Fruit fly (Drosophila melanogaster): Measurements from ENCODE around the gene Tat.

DNA sequence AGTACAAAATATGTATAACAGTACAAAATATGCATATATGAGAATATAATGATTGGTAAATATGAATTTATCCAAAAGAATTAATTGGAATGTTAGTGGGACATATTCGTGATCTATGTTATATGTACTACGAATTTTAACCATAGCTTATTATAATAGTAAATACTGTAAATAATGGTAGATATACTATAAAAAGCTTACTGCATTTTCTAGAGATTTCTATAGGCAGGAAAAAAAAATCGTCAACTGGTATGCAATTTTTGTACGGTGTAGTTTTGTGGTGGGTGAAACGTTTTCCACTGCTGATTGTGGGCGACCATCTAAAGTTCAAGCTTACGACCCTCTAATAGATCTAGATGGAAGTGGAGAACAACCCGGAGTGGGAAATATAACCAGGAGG lies 44.2 kb upstream of the Tat start:
- no peak for TF ChIP-seq odd (GFP tag; optimal IDR thresholded peaks at IDR 0.05)
- TF ChIP-seq Abd-B (GFP tag; optimal IDR thresholded peaks at IDR 0.05), result no peak
- no peak for TF ChIP-seq CrebB (tag; optimal IDR thresholded peaks at IDR 0.05)
- TF ChIP-seq exex (tag; optimal IDR thresholded peaks at IDR 0.05), result no peak
- no peak for TF ChIP-seq Hmr (GFP tag; optimal IDR thresholded peaks at IDR 0.05)
- no peak for TF ChIP-seq CG17361 (GFP tag; IDR thresholded peaks at IDR 0.05)
- TF ChIP-seq Rfx (GFP tag; IDR thresholded peaks at IDR 0.05), result no peak
- TF ChIP-seq D19B (GFP tag; optimal IDR thresholded peaks at IDR 0.05), result no peak

Data from whole organism, embryonic.